Fruit fly (Drosophila melanogaster) S2 (cell line): ENCODE data around the gene TfIIFalpha.

ENCODE experiments used
- CG8478 ChIP-seq: fragments of >200 bp; optimal IDR thresholded peaks from 2 replicates; lab custom pipeline; 2018
- CTCF ChIP-seq, 2 experiments: fragments of >200 bp; optimal IDR thresholded peaks; 2 replicates each; lab custom pipeline; 2018

DNA sequence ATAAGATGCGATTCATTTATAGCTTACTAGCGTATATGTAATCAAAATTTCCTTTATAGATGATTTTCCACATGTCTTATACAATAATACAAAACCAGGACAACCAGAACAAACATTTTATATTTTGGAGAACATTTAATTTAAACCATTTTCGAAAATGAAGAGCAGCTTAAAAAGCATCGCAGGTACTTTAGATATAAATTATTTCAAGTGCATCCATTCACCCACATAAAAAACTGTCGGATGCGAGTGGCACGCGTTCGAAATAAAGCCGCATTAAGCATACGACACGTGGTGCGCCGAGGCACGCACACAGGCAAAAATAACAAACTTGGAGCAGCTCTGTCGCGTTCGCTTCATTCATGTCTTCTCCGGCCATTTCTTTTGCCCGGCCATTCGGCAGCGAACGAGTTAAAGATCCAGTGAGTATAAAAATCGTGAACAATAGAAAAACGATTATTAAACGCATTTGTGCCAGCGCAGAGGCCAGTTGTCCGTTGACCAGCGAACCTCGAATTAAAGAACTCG is 45.3 kb upstream of the TfIIFalpha start, which contains the start of gene Osi19:
- no peak for TF ChIP-seq CG8478
- TF ChIP-seq CTCF (optimal IDR thresholded peaks at IDR 0.05; lab: Kevin White, UChicago): no peak
